Worm (Caenorhabditis elegans) whole organism, L1 larva: Measurements from ENCODE around the gene F54F7.8.

Source experiments
- C16A3.4 ChIP-seq: fragments of 150-350 bp; optimal IDR thresholded peaks from 2 replicates; lab custom pipeline; 2014; ENCODE audit warnings: missing biosample characterization, missing genetic modification characterization
- alr-1 ChIP-seq: fragments of 200-800 bp; sonication (Bioruptor generic); optimal IDR thresholded peaks from 2 replicates; lab custom pipeline; 2018; ENCODE audit warnings: borderline replicate concordance, mild to moderate bottlenecking, missing genetic modification characterization, missing compliant biosample characterization
- aly-2 ChIP-seq: fragments of 150-350 bp; optimal IDR thresholded peaks from 2 replicates; lab custom pipeline; 2014; ENCODE audit warnings: missing biosample characterization, missing genetic modification characterization
- ama-1 ChIP-seq: fragments of 150-350 bp; optimal IDR thresholded peaks from 2 replicates; lab custom pipeline; 2014
- blmp-1 ChIP-seq: fragments of 150-350 bp; optimal IDR thresholded peaks from 2 replicates; lab custom pipeline; 2014; ENCODE audit warnings: missing biosample characterization, missing genetic modification characterization
- ceh-63 ChIP-seq: fragments of 200-800 bp; sonication (Bioruptor generic); optimal IDR thresholded peaks from 2 replicates; lab custom pipeline; 2018; ENCODE audit warnings: mild to moderate bottlenecking, missing genetic modification characterization, missing compliant biosample characterization
- ceh-82 ChIP-seq, 3 experiments: fragments of 150-350 bp in 1 of 3; sonication (generic microtip) in 2 of 3; optimal IDR thresholded peaks; 2 replicates each; lab custom pipeline; 2014 to 2017; ENCODE audit warnings: missing biosample characterization in 3 of 3, missing genetic modification characterization in 3 of 3
- ceh-88 ChIP-seq: fragments of 200-800 bp; sonication (Bioruptor generic); IDR thresholded peaks from 2 replicates; pipeline ENCODE4 v1.3.6; 2022; ENCODE audit warnings: missing genetic modification characterization, missing compliant biosample characterization
- ceh-90 ChIP-seq: sonication (generic microtip); optimal IDR thresholded peaks from 2 replicates; lab custom pipeline; 2016; ENCODE audit warnings: missing genetic modification characterization, missing compliant biosample characterization
- efl-3 ChIP-seq: fragments of 200-800 bp; sonication (Bioruptor generic); optimal IDR thresholded peaks from 2 replicates; lab custom pipeline; 2018; ENCODE audit warnings: mild to moderate bottlenecking, missing genetic modification characterization, missing compliant biosample characterization
- egl-27 ChIP-seq, 2 experiments: fragments of 150-350 bp in 1 of 2; sonication (generic microtip); optimal IDR thresholded peaks; 3 replicates each; lab custom pipeline; 2017 to 2018; ENCODE audit warnings: missing biosample characterization in 2 of 2, missing genetic modification characterization in 2 of 2, missing genetic modification reagents in 2 of 2
- elt-3 ChIP-seq, 6 experiments: fragments of 150-350 bp in 1 of 6; sonication (generic microtip); optimal IDR thresholded peaks; 2 replicates each; lab custom pipeline; 2017 to 2018; ENCODE audit warnings: missing biosample characterization in 6 of 6, missing genetic modification characterization in 6 of 6, inconsistent platforms in 1 of 6
- fos-1 ChIP-seq: fragments of 150-350 bp; optimal IDR thresholded peaks from 2 replicates; lab custom pipeline; 2014; ENCODE audit warnings: missing biosample characterization, missing genetic modification characterization
- grh-1 ChIP-seq: fragments of 200-800 bp; sonication (Bioruptor generic); IDR thresholded peaks from 2 replicates; pipeline ENCODE4 v1.3.6; 2022; ENCODE audit warnings: missing genetic modification reagents, missing genetic modification characterization, missing compliant biosample characterization
- hpl-2 ChIP-seq: fragments of 150-350 bp; optimal IDR thresholded peaks from 2 replicates; lab custom pipeline; 2014; ENCODE audit warnings: missing biosample characterization, missing genetic modification reagents, missing genetic modification characterization
- irx-1 ChIP-seq: sonication (generic microtip); optimal IDR thresholded peaks from 2 replicates; lab custom pipeline; 2016; ENCODE audit warnings: missing genetic modification characterization, missing compliant biosample characterization
- jun-1 ChIP-seq: fragments of 150-350 bp; optimal IDR thresholded peaks from 2 replicates; lab custom pipeline; 2014; ENCODE audit warnings: missing biosample characterization, missing genetic modification reagents, missing genetic modification characterization
- lin-13 ChIP-seq: fragments of 150-350 bp; optimal IDR thresholded peaks from 2 replicates; lab custom pipeline; 2014; ENCODE audit warnings: missing biosample characterization, missing genetic modification reagents, missing genetic modification characterization
- lin-14 ChIP-seq: fragments of 200-800 bp; sonication (Bioruptor generic); optimal IDR thresholded peaks from 2 replicates; lab custom pipeline; 2018; ENCODE audit warnings: mild to moderate bottlenecking, missing genetic modification characterization, moderate library complexity, missing compliant biosample characterization
- lin-35 ChIP-seq, 2 experiments: fragments of 150-350 bp; optimal IDR thresholded peaks; 2 replicates each; lab custom pipeline; 2014; ENCODE audit warnings: missing biosample characterization in 2 of 2, missing genetic modification characterization in 2 of 2, missing genetic modification reagents in 2 of 2
- lin-39 ChIP-seq: fragments of 150-350 bp; optimal IDR thresholded peaks from 2 replicates; lab custom pipeline; 2014; ENCODE audit warnings: missing biosample characterization, missing genetic modification reagents, missing genetic modification characterization
- lir-3 ChIP-seq: sonication (generic microtip); optimal IDR thresholded peaks from 2 replicates; lab custom pipeline; 2016; ENCODE audit warnings: mild to moderate bottlenecking, missing genetic modification characterization, moderate library complexity, missing compliant biosample characterization; ENCODE audit not compliant: poor library complexity
- mab-9 ChIP-seq: fragments of 200-800 bp; sonication (Bioruptor generic); IDR thresholded peaks from 2 replicates; pipeline ENCODE4 v1.3.6; 2022; ENCODE audit warnings: missing genetic modification reagents, missing genetic modification characterization, missing compliant biosample characterization
- mdl-1 ChIP-seq, 2 experiments: fragments of 150-350 bp; optimal IDR thresholded peaks; 2 replicates each; lab custom pipeline; 2014 to 2017; ENCODE audit warnings: missing biosample characterization in 2 of 2, missing genetic modification characterization in 2 of 2, inconsistent platforms in 1 of 2
- nhr-11 ChIP-seq: fragments of 150-350 bp; optimal IDR thresholded peaks from 2 replicates; lab custom pipeline; 2014; ENCODE audit warnings: missing biosample characterization, missing genetic modification characterization
- nhr-19 ChIP-seq: fragments of 200-800 bp; sonication (Bioruptor generic); conservative IDR thresholded peaks from 2 replicates; pipeline ENCODE4 v1.3.6; 2022; ENCODE audit warnings: missing genetic modification characterization, missing compliant biosample characterization
- nhr-20 ChIP-seq: sonication (generic microtip); optimal IDR thresholded peaks from 2 replicates; lab custom pipeline; 2016; ENCODE audit warnings: mild to moderate bottlenecking, missing genetic modification characterization, missing compliant biosample characterization
- nhr-47 ChIP-seq: sonication (generic microtip); optimal IDR thresholded peaks from 2 replicates; lab custom pipeline; 2016; ENCODE audit warnings: mild to moderate bottlenecking, missing genetic modification characterization, moderate library complexity, missing compliant biosample characterization
- nhr-71 ChIP-seq: sonication (generic microtip); optimal IDR thresholded peaks from 2 replicates; lab custom pipeline; 2016; ENCODE audit warnings: mild to moderate bottlenecking, missing genetic modification characterization, moderate library complexity, missing compliant biosample characterization
- nhr-76 ChIP-seq: sonication (generic microtip); optimal IDR thresholded peaks from 2 replicates; lab custom pipeline; 2017; ENCODE audit warnings: missing biosample characterization, missing genetic modification characterization
- pqm-1 ChIP-seq: sonication (generic microtip); optimal IDR thresholded peaks from 3 replicates; lab custom pipeline; 2017; ENCODE audit warnings: missing biosample characterization, missing genetic modification characterization
- rnt-1 ChIP-seq: sonication (generic microtip); optimal IDR thresholded peaks from 2 replicates; lab custom pipeline; 2016; ENCODE audit warnings: mild to moderate bottlenecking, missing genetic modification characterization, moderate library complexity, missing compliant biosample characterization
- snu-23 ChIP-seq: sonication (generic microtip); optimal IDR thresholded peaks from 2 replicates; lab custom pipeline; 2016; ENCODE audit warnings: missing genetic modification characterization, missing compliant biosample characterization
- sup-37 ChIP-seq: fragments of 200-800 bp; sonication (Bioruptor generic); optimal IDR thresholded peaks from 2 replicates; lab custom pipeline; 2018; ENCODE audit warnings: mild to moderate bottlenecking, missing genetic modification characterization, missing compliant biosample characterization
- tbx-2 ChIP-seq: sonication (generic microtip); optimal IDR thresholded peaks from 2 replicates; lab custom pipeline; 2016; ENCODE audit warnings: missing genetic modification characterization, missing compliant biosample characterization
- unc-30 ChIP-seq: sonication (generic microtip); optimal IDR thresholded peaks from 2 replicates; lab custom pipeline; 2017; ENCODE audit warnings: missing biosample characterization, missing genetic modification characterization
- xbp-1 ChIP-seq: sonication (generic microtip); optimal IDR thresholded peaks from 2 replicates; lab custom pipeline; 2016; ENCODE audit warnings: missing genetic modification characterization, missing compliant biosample characterization
- ztf-11 ChIP-seq, 2 experiments: sonication (generic microtip); optimal IDR thresholded peaks; 2 replicates each; lab custom pipeline; 2016 to 2017; ENCODE audit warnings: missing genetic modification characterization in 2 of 2, missing biosample characterization in 1 of 2, missing compliant biosample characterization in 1 of 2

F54F7.8 gene

DNA sequence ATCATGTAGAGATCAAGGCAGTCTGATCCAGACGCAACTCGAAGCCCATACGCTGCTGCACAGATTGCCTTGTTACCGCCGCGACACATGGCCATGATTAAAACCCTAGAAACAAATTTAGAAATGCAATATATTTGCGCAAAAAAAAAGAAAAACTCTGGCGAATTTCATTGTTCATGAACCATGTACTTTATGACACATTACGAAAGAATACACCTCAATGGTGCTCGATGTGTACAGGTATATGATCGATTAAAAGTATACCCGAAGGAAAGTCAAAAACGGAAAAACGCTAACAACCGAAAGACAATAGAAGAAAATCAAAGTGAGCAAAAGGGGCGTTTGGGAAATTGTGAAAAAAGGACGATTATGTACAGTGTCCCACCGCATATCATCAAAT lies 37.5 kb upstream of the F54F7.8 start, which contains the start of gene Y62H9A.8:
TSS of gene Y62H9A.8 (minus strand) at position 101 of the 400 bp plus-strand sequence.
- TF ChIP-seq tbx-2 (tag; lab: Kevin White, UChicago) (no peak), efl-3 (GFP tag; lab: Kevin White, UChicago) (no peak), ama-1 (lab: Kevin White, UChicago) (no peak), unc-30 (tag; lab: Kevin White, UChicago) (no peak), aly-2 (tag; lab: Kevin White, UChicago) (no peak), ceh-90 (no peak), irx-1 (tag; lab: Kevin White, UChicago) (no peak), mab-9 (GFP tag; lab: Robert Waterston, UW) (no peak), egl-27 (tag; optimal IDR thresholded peaks at IDR 0.05; lab: Kevin White, UChicago) (no peak), snu-23 (GFP tag; lab: Kevin White, UChicago) (no peak), mdl-1 (tag; optimal IDR thresholded peaks at IDR 0.05; lab: Kevin White, UChicago) (no peak), ceh-82 (tag; optimal IDR thresholded peaks at IDR 0.05; lab: Kevin White, UChicago) (no peak), ztf-11 (tag; optimal IDR thresholded peaks at IDR 0.05; lab: Kevin White, UChicago) (no peak), nhr-11 (tag; lab: Kevin White, UChicago) (no peak), sup-37 (no peak), pqm-1 (tag; lab: Kevin White, UChicago) (no peak), lin-14 (GFP tag; lab: Kevin White, UChicago) (no peak), nhr-19 (GFP tag; lab: Robert Waterston, UW) (no peak), grh-1 (no peak)
- TF ChIP-seq, all 84 proteins: peak for 0

DNA sequence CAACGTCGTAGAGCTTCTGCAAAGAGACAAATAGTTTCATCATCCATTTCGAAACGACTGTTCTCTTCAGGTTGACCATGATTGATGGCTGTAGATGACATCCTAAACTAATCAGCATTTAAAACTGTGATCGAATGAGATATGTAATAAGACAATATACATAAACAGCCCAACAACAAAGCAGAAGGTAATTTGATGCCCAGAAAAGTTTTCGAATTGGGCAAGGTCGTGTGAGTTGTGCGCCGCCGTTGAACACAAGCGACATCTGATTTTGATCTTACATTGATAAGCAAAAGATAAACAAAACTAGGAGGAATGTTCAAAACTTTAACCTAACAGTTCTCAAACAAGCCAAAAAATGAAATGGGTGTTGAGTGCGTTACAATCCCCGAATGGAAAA lies 30.8 kb upstream of the F54F7.8 start, which contains the start of gene Y62H9A.7:
TSS of gene Y62H9A.7 (minus strand) at position 101 of the 400 bp plus-strand sequence.
- TF ChIP-seq elt-3 (tag; optimal IDR thresholded peaks at IDR 0.05; lab: Kevin White, UChicago) (no peak), snu-23 (GFP tag; lab: Kevin White, UChicago) (no peak), nhr-71 (tag; lab: Kevin White, UChicago) (no peak)

DNA sequence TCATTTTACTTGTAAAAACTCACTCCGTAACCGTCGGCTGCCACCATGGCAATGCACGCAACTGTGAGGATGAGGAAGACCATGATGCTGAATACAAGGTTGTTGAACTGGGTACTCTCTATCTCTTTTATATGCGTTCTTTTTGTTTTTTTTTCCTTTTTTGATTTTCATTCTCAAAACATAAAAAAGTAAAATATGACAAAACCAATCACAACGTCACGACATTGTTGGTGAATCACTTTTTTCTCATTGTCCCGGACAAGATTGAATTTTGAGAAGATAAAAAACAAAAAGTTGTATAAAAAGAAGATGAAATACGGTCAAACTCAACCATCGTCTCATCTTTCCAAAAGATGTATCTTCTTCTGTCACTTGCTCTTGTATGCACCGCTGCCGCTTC lies 28.0 kb upstream of the F54F7.8 start, which contains the start of the genes Y62H9A.5 and ule-5:
TSS of gene Y62H9A.5 (minus strand) at position 101 of the 400 bp plus-strand sequence.
TSS of gene ule-5 (plus strand) at position 328 of the 400 bp plus-strand sequence.
- TF ChIP-seq nhr-76 (tag; lab: Kevin White, UChicago) (no peak), nhr-20 (tag; lab: Kevin White, UChicago) (no peak), unc-30 (tag; lab: Kevin White, UChicago) (no peak), hpl-2 (GFP tag; lab: Kevin White, UChicago) (no peak), lin-35 (GFP tag; optimal IDR thresholded peaks at IDR 0.05; lab: Kevin White, UChicago) (no peak), lir-3 (tag; lab: Kevin White, UChicago) (no peak), rnt-1 (tag; lab: Kevin White, UChicago) (no peak), ceh-63 (no peak), ama-1 (lab: Kevin White, UChicago) (no peak), grh-1 (no peak), alr-1 (tag; lab: Kevin White, UChicago) (no peak), xbp-1 (no peak), egl-27 (tag; optimal IDR thresholded peaks at IDR 0.05; lab: Kevin White, UChicago) (no peak), nhr-19 (GFP tag; lab: Robert Waterston, UW) (no peak), lin-13 (no peak), fos-1 (tag; lab: Kevin White, UChicago) (no peak), ceh-82 (tag; optimal IDR thresholded peaks at IDR 0.05; lab: Kevin White, UChicago) (no peak), ceh-88 (GFP tag; lab: Robert Waterston, UW) (no peak), pqm-1 (tag; lab: Kevin White, UChicago) (no peak)
- TF ChIP-seq, all 84 proteins: peak for 0

DNA sequence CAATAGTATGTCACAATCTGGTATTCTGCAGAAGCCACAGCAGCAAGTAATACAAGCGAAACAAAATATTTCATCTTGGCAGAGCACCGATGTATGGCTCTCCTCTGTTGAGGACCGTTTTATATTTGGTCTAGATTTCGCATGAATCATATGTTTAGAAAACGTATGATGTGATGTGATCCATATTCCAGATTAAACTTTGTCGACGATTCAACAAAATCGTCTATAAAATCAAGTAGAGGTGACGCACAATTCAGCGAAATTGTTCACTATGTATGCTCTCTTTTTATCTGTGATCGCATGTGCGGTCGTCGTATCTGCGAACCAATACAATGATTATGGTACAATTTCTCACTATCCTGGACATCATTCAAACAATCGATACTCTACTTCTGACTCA lies 25.1 kb upstream of the F54F7.8 start, which contains the start of the genes Y62H9A.3 and Y62H9A.4:
TSS of gene Y62H9A.3 (minus strand) at position 101 of the 400 bp plus-strand sequence.
TSS of gene Y62H9A.4 (plus strand) at position 256 of the 400 bp plus-strand sequence.
- no peak for TF ChIP-seq xbp-1
- TF ChIP-seq egl-27 (tag; optimal IDR thresholded peaks at IDR 0.05; lab: Kevin White, UChicago): no peak
- TF ChIP-seq lin-35 (GFP tag; optimal IDR thresholded peaks at IDR 0.05; lab: Kevin White, UChicago): no peak
- TF ChIP-seq nhr-47: no peak
- no peak for TF ChIP-seq lin-39 (tag; lab: Kevin White, UChicago)
- no peak for TF ChIP-seq lin-14 (GFP tag; lab: Kevin White, UChicago)
- TF ChIP-seq jun-1: no peak
- TF ChIP-seq blmp-1 (tag; lab: Kevin White, UChicago): no peak
- TF ChIP-seq nhr-20 (tag; lab: Kevin White, UChicago): no peak
- TF ChIP-seq efl-3 (GFP tag; lab: Kevin White, UChicago): no peak
- no peak for TF ChIP-seq C16A3.4 (tag; lab: Kevin White, UChicago)
